Fruit fly (Drosophila melanogaster) whole organism, embryonic: ENCODE results near the gene Cpr67Fa2.

ENCODE experiments used
- ATbp ChIP-seq: fragments of 200-800 bp; sonication (Bioruptor generic); optimal IDR thresholded peaks from 2 replicates; lab custom pipeline; 2017; ENCODE audit warnings: missing biosample characterization, mild to moderate bottlenecking, missing genetic modification characterization, missing genetic modification reagents
- Adf1 ChIP-seq: fragments of 200-800 bp; sonication (Bioruptor generic); IDR thresholded peaks from 2 replicates; pipeline ENCODE4 v1.3.6; 2022; ENCODE audit warnings: missing biosample characterization, missing genetic modification characterization
- Atf-2 ChIP-seq: fragments of 200-800 bp; sonication (Bioruptor generic); optimal IDR thresholded peaks from 2 replicates; lab custom pipeline; 2016; ENCODE audit warnings: missing biosample characterization, missing genetic modification characterization
- B-H2 ChIP-seq: fragments of 200-800 bp; sonication (Bioruptor generic); optimal IDR thresholded peaks from 2 replicates; lab custom pipeline; 2018; ENCODE audit warnings: missing biosample characterization, mild to moderate bottlenecking, missing genetic modification characterization
- CG10959 ChIP-seq: fragments of 200-800 bp; sonication (Bioruptor generic); IDR thresholded peaks from 2 replicates; pipeline ENCODE4 v1.3.6; 2022; ENCODE audit warnings: missing biosample characterization, missing genetic modification characterization
- CG11504 ChIP-seq: fragments of 200-800 bp; sonication (Bioruptor generic); optimal IDR thresholded peaks from 3 replicates; lab custom pipeline; 2019; ENCODE audit warnings: missing biosample characterization, mild to moderate bottlenecking, missing genetic modification characterization, moderate library complexity
- CG11695 ChIP-seq: fragments of 200-800 bp; sonication (Bioruptor generic); IDR thresholded peaks from 3 replicates; pipeline ENCODE4 v1.3.6; 2022; ENCODE audit warnings: missing biosample characterization, missing genetic modification characterization
- CG12299 ChIP-seq: fragments of 200-800 bp; sonication (Bioruptor generic); optimal IDR thresholded peaks from 2 replicates; lab custom pipeline; 2018; ENCODE audit warnings: missing biosample characterization, mild to moderate bottlenecking, missing genetic modification characterization
- CG14710 ChIP-seq: fragments of 200-800 bp; sonication (Bioruptor generic); optimal IDR thresholded peaks from 3 replicates; lab custom pipeline; 2019; ENCODE audit warnings: missing biosample characterization, mild to moderate bottlenecking, missing genetic modification characterization, moderate library complexity
- CG1602 ChIP-seq: fragments of 200-800 bp; sonication (Bioruptor generic); optimal IDR thresholded peaks from 3 replicates; lab custom pipeline; 2016; ENCODE audit warnings: missing biosample characterization, missing genetic modification characterization
- CG17802 ChIP-seq: fragments of 200-800 bp; sonication (Bioruptor generic); optimal IDR thresholded peaks from 2 replicates; lab custom pipeline; 2018; ENCODE audit warnings: missing biosample characterization, mild to moderate bottlenecking, missing genetic modification characterization, moderate library complexity
- CG3847 ChIP-seq: fragments of 200-800 bp; sonication (Bioruptor generic); IDR thresholded peaks from 2 replicates; pipeline ENCODE4 v1.3.6; 2022; ENCODE audit warnings: missing biosample characterization, missing genetic modification characterization
- CG4424 ChIP-seq: fragments of 200-800 bp; sonication (Bioruptor generic); optimal IDR thresholded peaks from 3 replicates; lab custom pipeline; 2016; ENCODE audit warnings: missing biosample characterization, missing genetic modification characterization
- CG6272 ChIP-seq: fragments of 200-800 bp; sonication (Bioruptor generic); IDR thresholded peaks from 2 replicates; pipeline ENCODE4 v1.3.6; 2022; ENCODE audit warnings: missing biosample characterization, missing genetic modification characterization
- CG7271 ChIP-seq: fragments of 200-800 bp; sonication (Bioruptor generic); optimal IDR thresholded peaks from 2 replicates; lab custom pipeline; 2018; ENCODE audit warnings: missing biosample characterization, mild to moderate bottlenecking, missing genetic modification characterization, moderate library complexity
- CG7928 ChIP-seq: fragments of 200-800 bp; sonication (Bioruptor generic); optimal IDR thresholded peaks from 2 replicates; lab custom pipeline; 2017; ENCODE audit warnings: missing biosample characterization, mild to moderate bottlenecking, missing genetic modification characterization
- CG7987 ChIP-seq: fragments of 200-800 bp; sonication (Bioruptor generic); optimal IDR thresholded peaks from 2 replicates; lab custom pipeline; 2018; ENCODE audit warnings: missing biosample characterization, mild to moderate bottlenecking, missing genetic modification characterization, moderate library complexity
- CG9437 ChIP-seq: fragments of 200-800 bp; sonication (Bioruptor generic); optimal IDR thresholded peaks from 2 replicates; lab custom pipeline; 2018; ENCODE audit warnings: missing biosample characterization, mild to moderate bottlenecking, missing genetic modification characterization
- CG9797 ChIP-seq: fragments of 200-800 bp; sonication (Bioruptor generic); optimal IDR thresholded peaks from 3 replicates; lab custom pipeline; 2018; ENCODE audit warnings: missing biosample characterization, mild to moderate bottlenecking, missing genetic modification characterization
- Camta ChIP-seq: fragments of 200-800 bp; sonication (Bioruptor generic); optimal IDR thresholded peaks from 2 replicates; lab custom pipeline; 2016; ENCODE audit warnings: missing biosample characterization, missing genetic modification characterization
- CkIIα-i1 ChIP-seq: fragments of 200-800 bp; sonication (Bioruptor generic); IDR thresholded peaks from 2 replicates; pipeline ENCODE4 v1.3.6; 2022; ENCODE audit warnings: missing biosample characterization, missing genetic modification characterization
- CoRest ChIP-seq: fragments of 200-800 bp; sonication (Bioruptor generic); optimal IDR thresholded peaks from 3 replicates; lab custom pipeline; 2018; ENCODE audit warnings: missing biosample characterization, mild to moderate bottlenecking, missing genetic modification characterization, moderate library complexity
- Deaf1 ChIP-seq: fragments of 200-800 bp; optimal IDR thresholded peaks from 3 replicates; lab custom pipeline; 2019; ENCODE audit warnings: missing biosample characterization, mild to moderate bottlenecking, missing genetic modification characterization, moderate library complexity
- Dip3 ChIP-seq: fragments of 200-800 bp; sonication (Bioruptor generic); optimal IDR thresholded peaks from 3 replicates; lab custom pipeline; 2016; ENCODE audit warnings: missing biosample characterization, missing genetic modification characterization
- Hr39 ChIP-seq: fragments of >200 bp; optimal IDR thresholded peaks from 2 replicates; lab custom pipeline; 2017
- Hr51 ChIP-seq, 2 experiments: fragments of 200-800 bp; sonication (Bioruptor generic); optimal IDR thresholded peaks; 2 replicates in 1 of 2; 3 replicates in 1 of 2; lab custom pipeline; 2016 to 2018; ENCODE audit warnings: missing biosample characterization in 2 of 2, missing genetic modification characterization in 2 of 2, mild to moderate bottlenecking in 1 of 2, moderate library complexity in 1 of 2
- Jarid2 ChIP-seq: fragments of 200-800 bp; sonication (Bioruptor generic); optimal IDR thresholded peaks from 3 replicates; lab custom pipeline; 2017; ENCODE audit warnings: mild to moderate bottlenecking, missing biosample characterization, missing genetic modification reagents, missing genetic modification characterization
- Neu2 ChIP-seq: fragments of 200-800 bp; sonication (Bioruptor generic); optimal IDR thresholded peaks from 3 replicates; lab custom pipeline; 2016; ENCODE audit warnings: missing biosample characterization, missing genetic modification characterization, borderline replicate concordance
- Oaz ChIP-seq: fragments of 200-800 bp; sonication (Bioruptor generic); IDR thresholded peaks from 2 replicates; pipeline ENCODE4 v1.3.6; 2022; ENCODE audit warnings: missing biosample characterization, missing genetic modification characterization
- Oli ChIP-seq: fragments of 200-800 bp; sonication (Bioruptor generic); optimal IDR thresholded peaks from 2 replicates; lab custom pipeline; 2018; ENCODE audit warnings: missing biosample characterization, mild to moderate bottlenecking, missing genetic modification characterization, moderate library complexity
- ac ChIP-seq: fragments of 200-800 bp; sonication (Bioruptor generic); optimal IDR thresholded peaks from 3 replicates; lab custom pipeline; 2017; ENCODE audit warnings: missing biosample characterization, mild to moderate bottlenecking, missing genetic modification characterization
- al ChIP-seq: fragments of 200-800 bp; sonication (Bioruptor generic); IDR thresholded peaks from 2 replicates; pipeline ENCODE4 v1.3.6; 2022; ENCODE audit warnings: missing biosample characterization, missing genetic modification characterization
- ara ChIP-seq: fragments of 200-800 bp; sonication (Bioruptor generic); IDR thresholded peaks from 2 replicates; pipeline ENCODE4 v1.3.6; 2022; ENCODE audit warnings: missing biosample characterization, missing genetic modification characterization
- bbx ChIP-seq: fragments of 200-800 bp; sonication (Bioruptor generic); IDR thresholded peaks from 2 replicates; pipeline ENCODE4 v1.3.6; 2022; ENCODE audit warnings: missing biosample characterization, missing genetic modification characterization; ENCODE audit not compliant: partially characterized antibody
- dan ChIP-seq: fragments of 200-800 bp; sonication (Bioruptor generic); IDR thresholded peaks from 2 replicates; pipeline ENCODE4 v1.3.6; 2022; ENCODE audit warnings: missing biosample characterization, missing genetic modification characterization
- dmrt99B ChIP-seq: fragments of 200-800 bp; sonication (Bioruptor generic); optimal IDR thresholded peaks from 2 replicates; lab custom pipeline; 2018; ENCODE audit warnings: missing biosample characterization, mild to moderate bottlenecking, missing genetic modification characterization, moderate library complexity
- fd3F ChIP-seq: fragments of 200-800 bp; sonication (Bioruptor generic); optimal IDR thresholded peaks from 2 replicates; lab custom pipeline; 2018; ENCODE audit warnings: missing biosample characterization, mild to moderate bottlenecking, missing genetic modification characterization, moderate library complexity
- fd96Cb ChIP-seq: fragments of 200-800 bp; sonication (Bioruptor generic); optimal IDR thresholded peaks from 2 replicates; lab custom pipeline; 2018; ENCODE audit warnings: missing biosample characterization, mild to moderate bottlenecking, missing genetic modification characterization, moderate library complexity
- grau ChIP-seq: fragments of 200-800 bp; optimal IDR thresholded peaks from 3 replicates; lab custom pipeline; 2019; ENCODE audit warnings: missing biosample characterization, mild to moderate bottlenecking, missing genetic modification characterization, moderate library complexity
- hkb ChIP-seq, 2 experiments: fragments of 200-800 bp in 1 of 2; fragments of >200 bp in 1 of 2; sonication (Bioruptor generic) in 1 of 2; IDR thresholded peaks in 1 of 2; optimal IDR thresholded peaks in 1 of 2; 2 replicates each; pipeline versions ENCODE4 v1.3.6 to Lab custom; 2017 to 2022; ENCODE audit warnings: missing biosample characterization in 1 of 2, missing genetic modification characterization in 1 of 2
- lilli ChIP-seq: fragments of 200-800 bp; sonication (Bioruptor generic); optimal IDR thresholded peaks from 3 replicates; lab custom pipeline; 2016; ENCODE audit warnings: missing biosample characterization, missing genetic modification characterization
- nau ChIP-seq: fragments of 200-800 bp; sonication (Bioruptor generic); optimal IDR thresholded peaks from 3 replicates; lab custom pipeline; 2017; ENCODE audit warnings: missing biosample characterization, mild to moderate bottlenecking, missing genetic modification characterization, missing genetic modification reagents
- org-1 ChIP-seq: fragments of 200-800 bp; sonication (Bioruptor generic); optimal IDR thresholded peaks from 2 replicates; lab custom pipeline; 2017; ENCODE audit warnings: missing biosample characterization, missing genetic modification characterization
- pho ChIP-seq: fragments of 200-800 bp; sonication (Bioruptor generic); optimal IDR thresholded peaks from 2 replicates; lab custom pipeline; 2016; ENCODE audit warnings: missing biosample characterization, missing genetic modification characterization
- pita ChIP-seq: fragments of 200-800 bp; sonication (Bioruptor generic); optimal IDR thresholded peaks from 2 replicates; lab custom pipeline; 2017; ENCODE audit warnings: missing biosample characterization, mild to moderate bottlenecking, missing genetic modification characterization
- tll ChIP-seq, 2 experiments: fragments of 200-800 bp in 1 of 2; fragments of >200 bp in 1 of 2; sonication (Bioruptor generic) in 1 of 2; optimal IDR thresholded peaks; 2 replicates each; lab custom pipeline; 2017 to 2019; ENCODE audit warnings: missing biosample characterization in 2 of 2, missing genetic modification characterization in 2 of 2, mild to moderate bottlenecking in 1 of 2, moderate library complexity in 1 of 2
- trem ChIP-seq: fragments of 200-800 bp; optimal IDR thresholded peaks from 3 replicates; lab custom pipeline; 2019; ENCODE audit warnings: missing biosample characterization, mild to moderate bottlenecking, missing genetic modification characterization, moderate library complexity
- tx ChIP-seq: fragments of 200-800 bp; sonication (Bioruptor generic); optimal IDR thresholded peaks from 2 replicates; lab custom pipeline; 2016; ENCODE audit warnings: missing biosample characterization, missing genetic modification characterization
- zfh2 ChIP-seq: fragments of 200-800 bp; sonication (Bioruptor generic); optimal IDR thresholded peaks from 2 replicates; lab custom pipeline; 2016; ENCODE audit warnings: missing biosample characterization, missing genetic modification characterization

The Cpr67Fa2 gene

DNA sequence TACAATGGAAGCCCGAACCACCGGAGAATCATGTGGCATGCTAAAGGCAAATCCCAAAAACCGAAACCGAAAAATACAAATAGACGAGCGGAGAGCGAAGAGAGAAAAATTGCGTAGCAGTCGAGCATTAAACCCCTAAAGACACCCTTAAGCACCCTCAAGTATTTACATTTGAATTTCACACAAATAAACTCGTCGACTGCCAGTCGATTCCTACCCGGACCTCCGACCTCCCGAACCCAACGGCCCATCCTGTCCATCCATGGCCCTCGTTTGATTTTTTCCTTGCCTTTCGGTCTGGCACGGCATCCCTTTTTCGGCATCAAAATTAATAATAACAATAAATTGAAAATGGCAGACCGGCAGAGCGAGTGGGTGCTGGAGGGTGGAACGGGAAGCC, 48.7 kb upstream of the Cpr67Fa2 start (continued):
- TF ChIP-seq Deaf1 (tag; lab: Kevin White, UChicago), result peak; percentile 15
- peak in 1 of 2 experiments; percentile 66 for TF ChIP-seq tll (GFP tag; optimal IDR thresholded peaks at IDR 0.05; lab: Kevin White, UChicago)
- TF ChIP-seq Camta (GFP tag; lab: Kevin White, UChicago), result no peak
- TF ChIP-seq Neu2 (GFP tag; lab: Kevin White, UChicago), result no peak

DNA sequence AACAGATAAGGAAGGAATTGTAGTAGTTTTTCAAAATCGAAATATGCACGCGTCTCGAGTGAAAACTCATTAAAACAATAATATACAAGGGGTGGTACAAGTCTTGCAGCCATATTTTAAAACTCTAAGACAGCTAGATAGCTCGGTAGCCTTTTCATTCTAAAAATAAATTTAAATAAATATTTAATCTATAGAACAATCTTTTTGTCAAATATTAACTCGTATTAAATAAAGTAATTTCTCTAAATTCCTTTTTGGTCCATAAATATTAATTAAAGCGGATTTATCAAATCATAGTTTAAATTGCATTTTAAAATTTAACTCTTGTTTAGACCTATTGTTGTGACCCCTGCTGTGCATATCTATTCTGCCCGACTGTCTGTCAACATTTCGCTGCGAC, 48.2 kb upstream of the Cpr67Fa2 start:
- TF ChIP-seq ara (peak; percentile 58; the same call in 1 of the 2 replicates), bbx (no peak), CG7987 (GFP tag; lab: Kevin White, UChicago) (no peak), Hr51 (GFP tag; optimal IDR thresholded peaks at IDR 0.05; lab: Kevin White, UChicago) (peak in 1 of 2 experiments; percentile 55), nau (GFP tag; lab: Kevin White, UChicago) (peak; percentile 47), Jarid2 (GFP tag; lab: Kevin White, UChicago) (peak; percentile 7), ATbp (GFP tag; lab: Kevin White, UChicago) (peak; percentile 49), CG14710 (peak; percentile 81), Hr39 (lab: Kevin White, UChicago) (no peak), CG12299 (tag; lab: Kevin White, UChicago) (no peak), Dip3 (no peak), fd3F (GFP tag; lab: Kevin White, UChicago) (no peak), trem (peak; percentile 73), lilli (GFP tag; lab: Kevin White, UChicago) (no peak), CG1602 (GFP tag; lab: Kevin White, UChicago) (peak; percentile 36), CG9797 (GFP tag; lab: Kevin White, UChicago) (no peak), tx (GFP tag; lab: Kevin White, UChicago) (no peak), CG10959 (peak; percentile 35; the same call in 1 of the 2 replicates), Atf-2 (GFP tag; lab: Kevin White, UChicago) (no peak), org-1 (GFP tag; lab: Kevin White, UChicago) (peak; percentile 38), Adf1 (no peak), al (GFP tag; lab: Robert Waterston, UW) (no peak), Oli (peak; percentile 58), CG17802 (tag; lab: Kevin White, UChicago) (no peak), Oaz (GFP tag; lab: Robert Waterston, UW) (no peak), ac (GFP tag; lab: Kevin White, UChicago) (no peak), fd96Cb (peak; percentile 75), CG4424 (GFP tag; lab: Kevin White, UChicago) (peak; percentile 50), CG7271 (tag; lab: Kevin White, UChicago) (no peak), zfh2 (GFP tag; lab: Kevin White, UChicago) (no peak), hkb (optimal IDR thresholded peaks at IDR 0.05; lab: Kevin White, UChicago) (no peak), hkb (GFP tag; IDR thresholded peaks at IDR 0.05; lab: Robert Waterston, UW) (no peak), B-H2 (GFP tag; lab: Kevin White, UChicago) (no peak), CG11695 (GFP tag; lab: Robert Waterston, UW) (0 out of 3 replicates have a peak, but pooled peaks have one; percentile 48), grau (peak; percentile 73), dan (GFP tag; lab: Robert Waterston, UW) (no peak), CkIIα-i1 (GFP tag; lab: Robert Waterston, UW) (no peak), CoRest (tag; lab: Kevin White, UChicago) (peak; percentile 77), CG11504 (tag; lab: Kevin White, UChicago) (peak; percentile 81), dmrt99B (tag; lab: Kevin White, UChicago) (peak; percentile 72), CG6272 (no peak), pita (GFP tag; lab: Kevin White, UChicago) (no peak), CG7928 (GFP tag; lab: Kevin White, UChicago) (no peak), pho (GFP tag; lab: Kevin White, UChicago) (no peak), CG3847 (GFP tag; lab: Robert Waterston, UW) (no peak), CG9437 (peak; percentile 64)
